Fruit fly (Drosophila melanogaster) whole organism, embryonic: Measurements from ENCODE around the gene SmydA-9.
A peak's percentile ranks its signal among the peaks of the same experiment; 100 is the strongest.

Experiments
- Ada2b ChIP-seq: fragments of 200-800 bp; sonication (Bioruptor generic); IDR thresholded peaks from 2 replicates; pipeline ENCODE4 v1.3.6; 2022; ENCODE audit warnings: missing biosample characterization, missing genetic modification characterization
- Blimp-1 ChIP-seq: fragments of 200-800 bp; sonication (Bioruptor generic); optimal IDR thresholded peaks from 3 replicates; lab custom pipeline; 2018; ENCODE audit warnings: missing biosample characterization, missing genetic modification characterization, mild to moderate bottlenecking, moderate library complexity, missing genetic modification reagents
- BtbVII ChIP-seq: fragments of 200-800 bp; sonication (Bioruptor generic); optimal IDR thresholded peaks from 3 replicates; lab custom pipeline; 2017; ENCODE audit warnings: missing biosample characterization, mild to moderate bottlenecking, missing genetic modification characterization
- C15 ChIP-seq: fragments of 200-800 bp; sonication (Bioruptor generic); IDR thresholded peaks from 3 replicates; pipeline ENCODE4 v1.3.6; 2022; ENCODE audit warnings: missing biosample characterization, missing genetic modification characterization
- CG10267 ChIP-seq: fragments of 200-800 bp; sonication (Bioruptor generic); optimal IDR thresholded peaks from 2 replicates; lab custom pipeline; 2018; ENCODE audit warnings: missing biosample characterization, mild to moderate bottlenecking, missing genetic modification characterization, moderate library complexity
- CG10321 ChIP-seq: fragments of 200-800 bp; sonication (Bioruptor generic); IDR thresholded peaks from 2 replicates; pipeline ENCODE4 v1.3.6; 2022; ENCODE audit warnings: missing biosample characterization, missing genetic modification characterization
- CG10366 ChIP-seq: fragments of 200-800 bp; sonication (Bioruptor generic); IDR thresholded peaks from 2 replicates; pipeline ENCODE4 v1.3.6; 2022; ENCODE audit warnings: missing biosample characterization, missing genetic modification characterization
- CG10462 ChIP-seq: fragments of 200-800 bp; sonication (Bioruptor generic); optimal IDR thresholded peaks from 2 replicates; lab custom pipeline; 2016; ENCODE audit warnings: missing biosample characterization, missing genetic modification characterization
- CG10543 ChIP-seq: fragments of 200-800 bp; sonication (Bioruptor generic); optimal IDR thresholded peaks from 3 replicates; lab custom pipeline; 2017; ENCODE audit warnings: missing biosample characterization, mild to moderate bottlenecking, missing genetic modification characterization, moderate library complexity
- CG11247 ChIP-seq: fragments of 200-800 bp; sonication (Bioruptor generic); IDR thresholded peaks from 2 replicates; pipeline ENCODE4 v1.3.6; 2022; ENCODE audit warnings: missing biosample characterization, missing genetic modification characterization
- CG12219 ChIP-seq: fragments of 200-800 bp; sonication (Bioruptor generic); optimal IDR thresholded peaks from 3 replicates; lab custom pipeline; 2018; ENCODE audit warnings: missing biosample characterization, mild to moderate bottlenecking, missing genetic modification characterization
- CG12659 ChIP-seq: fragments of 200-800 bp; sonication (Bioruptor generic); optimal IDR thresholded peaks from 3 replicates; lab custom pipeline; 2017; ENCODE audit warnings: mild to moderate bottlenecking, missing biosample characterization, missing genetic modification reagents, missing genetic modification characterization
- CG17186 ChIP-seq: fragments of 200-800 bp; sonication (Bioruptor generic); optimal IDR thresholded peaks from 3 replicates; lab custom pipeline; 2017; ENCODE audit warnings: missing biosample characterization, missing genetic modification reagents, missing genetic modification characterization
- CG18262 ChIP-seq: fragments of 200-800 bp; optimal IDR thresholded peaks from 3 replicates; lab custom pipeline; 2019; ENCODE audit warnings: missing biosample characterization, mild to moderate bottlenecking, missing genetic modification characterization, moderate library complexity
- CG31388 ChIP-seq: fragments of 200-800 bp; sonication (Bioruptor generic); optimal IDR thresholded peaks from 2 replicates; lab custom pipeline; 2016; ENCODE audit warnings: missing biosample characterization, missing genetic modification characterization
- CG32772 ChIP-seq: fragments of 200-800 bp; sonication (Bioruptor generic); IDR thresholded peaks from 2 replicates; pipeline ENCODE4 v1.3.6; 2022; ENCODE audit warnings: missing biosample characterization, missing genetic modification characterization
- CG34376 ChIP-seq: fragments of 200-800 bp; sonication (Bioruptor generic); optimal IDR thresholded peaks from 2 replicates; lab custom pipeline; 2018; ENCODE audit warnings: missing biosample characterization, mild to moderate bottlenecking, missing genetic modification characterization
- CG6689 ChIP-seq: fragments of 200-800 bp; sonication (Bioruptor generic); IDR thresholded peaks from 2 replicates; pipeline ENCODE4 v1.3.6; 2022; ENCODE audit warnings: missing biosample characterization, missing genetic modification characterization
- CG7928 ChIP-seq: fragments of 200-800 bp; sonication (Bioruptor generic); optimal IDR thresholded peaks from 2 replicates; lab custom pipeline; 2017; ENCODE audit warnings: missing biosample characterization, mild to moderate bottlenecking, missing genetic modification characterization
- CG7987 ChIP-seq: fragments of 200-800 bp; sonication (Bioruptor generic); optimal IDR thresholded peaks from 2 replicates; lab custom pipeline; 2018; ENCODE audit warnings: missing biosample characterization, mild to moderate bottlenecking, missing genetic modification characterization, moderate library complexity
- CG8359 ChIP-seq: fragments of 200-800 bp; sonication (Bioruptor generic); optimal IDR thresholded peaks from 2 replicates; lab custom pipeline; 2017; ENCODE audit warnings: missing biosample characterization, mild to moderate bottlenecking, missing genetic modification characterization, borderline replicate concordance
- CG9609 ChIP-seq: fragments of 200-800 bp; sonication (Bioruptor generic); optimal IDR thresholded peaks from 3 replicates; lab custom pipeline; 2016; ENCODE audit warnings: missing biosample characterization, missing genetic modification characterization
- Camta ChIP-seq: fragments of 200-800 bp; sonication (Bioruptor generic); optimal IDR thresholded peaks from 2 replicates; lab custom pipeline; 2016; ENCODE audit warnings: missing biosample characterization, missing genetic modification characterization
- Dfd ChIP-seq, 2 experiments: fragments of >200 bp; optimal IDR thresholded peaks; 2 replicates each; lab custom pipeline; 2017; ENCODE audit warnings: missing biosample characterization in 2 of 2, missing genetic modification characterization in 2 of 2
- Gug ChIP-seq: fragments of 200-800 bp; sonication (Bioruptor generic); IDR thresholded peaks from 4 replicates; pipeline ENCODE4 v1.3.6; 2022; ENCODE audit warnings: missing biosample characterization, missing genetic modification characterization
- HHEX ChIP-seq: fragments of 200-800 bp; sonication (Bioruptor generic); optimal IDR thresholded peaks from 3 replicates; lab custom pipeline; 2017; ENCODE audit warnings: missing biosample characterization, mild to moderate bottlenecking, missing genetic modification characterization, missing genetic modification reagents
- Lhr ChIP-seq: fragments of 200-800 bp; sonication (Bioruptor generic); optimal IDR thresholded peaks from 3 replicates; lab custom pipeline; 2017; ENCODE audit warnings: mild to moderate bottlenecking, missing biosample characterization, missing genetic modification reagents, missing genetic modification characterization
- Mrtf ChIP-seq: fragments of 200-800 bp; sonication (Bioruptor generic); IDR thresholded peaks from 3 replicates; pipeline ENCODE4 v1.3.6; 2022; ENCODE audit warnings: missing biosample characterization, missing genetic modification characterization
- Myb ChIP-seq: fragments of 200-800 bp; sonication (Bioruptor generic); optimal IDR thresholded peaks from 2 replicates; lab custom pipeline; 2016; ENCODE audit warnings: missing biosample characterization, missing genetic modification characterization
- Nf-YB ChIP-seq: fragments of 200-800 bp; sonication (Bioruptor generic); optimal IDR thresholded peaks from 3 replicates; lab custom pipeline; 2019; ENCODE audit warnings: missing biosample characterization, mild to moderate bottlenecking, missing genetic modification characterization, moderate library complexity
- Rx ChIP-seq: fragments of 200-800 bp; sonication (Bioruptor generic); IDR thresholded peaks from 2 replicates; pipeline ENCODE4 v1.3.6; 2022; ENCODE audit warnings: missing biosample characterization, missing genetic modification characterization
- Six4 ChIP-seq: fragments of 200-800 bp; sonication (Bioruptor generic); optimal IDR thresholded peaks from 2 replicates; lab custom pipeline; 2016; ENCODE audit warnings: missing biosample characterization, missing genetic modification characterization
- Ssrp ChIP-seq: fragments of 200-800 bp; sonication (Bioruptor generic); optimal IDR thresholded peaks from 2 replicates; lab custom pipeline; 2018; ENCODE audit warnings: missing biosample characterization, mild to moderate bottlenecking, missing genetic modification characterization, moderate library complexity
- disco-r ChIP-seq: fragments of 200-800 bp; sonication (Bioruptor generic); optimal IDR thresholded peaks from 2 replicates; lab custom pipeline; 2016; ENCODE audit warnings: missing biosample characterization, missing genetic modification characterization
- fru ChIP-seq: fragments of >200 bp; optimal IDR thresholded peaks from 2 replicates; lab custom pipeline; 2017
- grau ChIP-seq: fragments of 200-800 bp; optimal IDR thresholded peaks from 3 replicates; lab custom pipeline; 2019; ENCODE audit warnings: missing biosample characterization, mild to moderate bottlenecking, missing genetic modification characterization, moderate library complexity
- gsb ChIP-seq: fragments of 200-800 bp; sonication (Bioruptor generic); IDR thresholded peaks from 2 replicates; pipeline ENCODE4 v1.3.6; 2022; ENCODE audit warnings: missing biosample characterization, missing genetic modification characterization
- jigr1 ChIP-seq: fragments of 200-800 bp; sonication (Bioruptor generic); IDR thresholded peaks from 3 replicates; pipeline ENCODE4 v1.3.6; 2022; ENCODE audit warnings: missing biosample characterization, missing genetic modification characterization
- jing ChIP-seq: fragments of 200-800 bp; sonication (Bioruptor generic); optimal IDR thresholded peaks from 2 replicates; lab custom pipeline; 2018; ENCODE audit warnings: missing biosample characterization, mild to moderate bottlenecking, missing genetic modification characterization
- kay ChIP-seq: fragments of 200-800 bp; sonication (Bioruptor generic); optimal IDR thresholded peaks from 2 replicates; lab custom pipeline; 2016; ENCODE audit warnings: missing biosample characterization, missing genetic modification characterization
- klu ChIP-seq: fragments of 200-800 bp; sonication (Bioruptor generic); IDR thresholded peaks from 2 replicates; pipeline ENCODE4 v1.3.6; 2022; ENCODE audit warnings: missing biosample characterization, missing genetic modification characterization
- org-1 ChIP-seq: fragments of 200-800 bp; sonication (Bioruptor generic); optimal IDR thresholded peaks from 2 replicates; lab custom pipeline; 2017; ENCODE audit warnings: missing biosample characterization, missing genetic modification characterization
- pho ChIP-seq: fragments of 200-800 bp; sonication (Bioruptor generic); optimal IDR thresholded peaks from 2 replicates; lab custom pipeline; 2016; ENCODE audit warnings: missing biosample characterization, missing genetic modification characterization
- phol ChIP-seq: fragments of 200-800 bp; sonication (Bioruptor generic); optimal IDR thresholded peaks from 3 replicates; lab custom pipeline; 2018; ENCODE audit warnings: missing biosample characterization, mild to moderate bottlenecking, missing genetic modification characterization, moderate library complexity
- pros ChIP-seq: fragments of 200-800 bp; sonication (Bioruptor generic); optimal IDR thresholded peaks from 3 replicates; lab custom pipeline; 2019; ENCODE audit warnings: missing biosample characterization, mild to moderate bottlenecking, missing genetic modification characterization, moderate library complexity
- stc ChIP-seq: fragments of 200-800 bp; sonication (Bioruptor generic); IDR thresholded peaks from 2 replicates; pipeline ENCODE4 v1.3.6; 2022; ENCODE audit warnings: missing biosample characterization, missing genetic modification characterization
- tgo ChIP-seq: fragments of 200-800 bp; sonication (Bioruptor generic); IDR thresholded peaks from 3 replicates; pipeline ENCODE4 v1.3.6; 2022; ENCODE audit warnings: missing biosample characterization, missing genetic modification characterization
- tna ChIP-seq: fragments of 200-800 bp; sonication (Bioruptor generic); IDR thresholded peaks from 2 replicates; pipeline ENCODE4 v1.3.6; 2022; ENCODE audit warnings: missing biosample characterization, missing genetic modification characterization; ENCODE audit not compliant: partially characterized antibody
- toy ChIP-seq: fragments of 200-800 bp; sonication (Bioruptor generic); IDR thresholded peaks from 2 replicates; pipeline ENCODE4 v1.3.6; 2022; ENCODE audit warnings: missing biosample characterization, missing genetic modification characterization
- usp ChIP-seq: fragments of >200 bp; optimal IDR thresholded peaks from 2 replicates; lab custom pipeline; 2017; ENCODE audit warnings: missing biosample characterization, missing genetic modification characterization
- wek ChIP-seq: fragments of 200-800 bp; sonication (Bioruptor generic); optimal IDR thresholded peaks from 3 replicates; lab custom pipeline; 2018; ENCODE audit warnings: missing biosample characterization, mild to moderate bottlenecking, missing genetic modification characterization, moderate library complexity

SmydA-9 gene

DNA sequence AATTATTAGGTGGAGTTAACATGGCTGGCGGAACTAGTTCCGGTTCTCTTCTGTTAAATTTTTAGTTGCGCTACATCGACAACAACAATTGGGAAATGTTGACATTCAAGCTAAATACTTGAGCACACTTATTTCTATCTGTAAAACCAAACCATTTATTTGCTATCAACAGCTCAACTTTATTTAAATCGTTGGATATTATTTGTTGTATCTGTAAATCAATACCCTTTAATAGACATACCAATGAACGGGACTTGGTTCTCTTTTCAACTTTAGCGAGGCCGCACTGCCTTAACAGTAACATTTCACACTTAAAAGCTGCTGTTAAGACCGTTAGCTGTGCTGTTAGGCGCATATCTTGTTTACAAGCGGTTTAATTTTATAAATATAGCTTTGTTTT is 17.1 kb downstream of the SmydA-9 start, which contains the start of gene CG12106 (continued):
- TF ChIP-seq klu (GFP tag; lab: Robert Waterston, UW) (no peak), org-1 (no peak), CG17186 (GFP tag; lab: Kevin White, UChicago) (peak; percentile 99), fru (lab: Kevin White, UChicago) (no peak), Rx (GFP tag; lab: Robert Waterston, UW) (0 out of 2 replicates have a peak, but pooled peaks have one; percentile 37), CG10321 (GFP tag; lab: Robert Waterston, UW) (no peak), Gug (GFP tag; lab: Robert Waterston, UW) (peak; percentile 35; the same call in 1 of the 4 replicates), Ada2b (0 out of 2 replicates have a peak, but pooled peaks have one; percentile 30), CG12659 (GFP tag; lab: Kevin White, UChicago) (peak; percentile 48), Six4 (GFP tag; lab: Kevin White, UChicago) (no peak), CG12219 (peak; percentile 1), grau (tag; lab: Kevin White, UChicago) (peak; percentile 98), jing (GFP tag; lab: Kevin White, UChicago) (peak; percentile 14), Nf-YB (no peak), BtbVII (no peak), CG6689 (GFP tag; lab: Robert Waterston, UW) (peak; percentile 28; the same call in 1 of the 2 replicates), CG9609 (GFP tag; lab: Kevin White, UChicago) (peak; percentile 32), CG34376 (peak; percentile 25), stc (GFP tag; lab: Robert Waterston, UW) (no peak), pho (no peak), Mrtf (GFP tag; lab: Robert Waterston, UW) (peak; percentile 24; the same call in 1 of the 3 replicates), Blimp-1 (GFP tag; lab: Kevin White, UChicago) (no peak), Lhr (no peak), C15 (GFP tag; lab: Robert Waterston, UW) (no peak), kay (no peak), CG31388 (no peak), CG7987 (GFP tag; lab: Kevin White, UChicago) (no peak), CG10462 (no peak), tna (GFP tag; lab: Robert Waterston, UW) (no peak), CG18262 (tag; lab: Kevin White, UChicago) (peak; percentile 36), CG8359 (GFP tag; lab: Kevin White, UChicago) (no peak), CG10366 (peak; percentile 36; the same call in 1 of the 2 replicates), Ssrp (tag; lab: Kevin White, UChicago) (no peak), disco-r (GFP tag; lab: Kevin White, UChicago) (no peak), phol (tag; lab: Kevin White, UChicago) (peak; percentile 50), HHEX (no peak), usp (no peak), Myb (GFP tag; lab: Kevin White, UChicago) (peak; percentile 44), pros (GFP tag; lab: Kevin White, UChicago) (no peak), CG10543 (GFP tag; lab: Kevin White, UChicago) (peak; percentile 32), CG7928 (GFP tag; lab: Kevin White, UChicago) (no peak), Camta (no peak), wek (no peak), CG10267 (tag; lab: Kevin White, UChicago) (peak; percentile 14), CG32772 (GFP tag; lab: Robert Waterston, UW) (no peak), CG11247 (no peak), gsb (GFP tag; lab: Robert Waterston, UW) (0 out of 2 replicates have a peak, but pooled peaks have one; percentile 20), jigr1 (no peak), toy (GFP tag; lab: Robert Waterston, UW) (no peak), tgo (GFP tag; lab: Robert Waterston, UW) (peak; percentile 62; the same call in 2 of the 3 replicates), Dfd (GFP tag; optimal IDR thresholded peaks at IDR 0.05; lab: Kevin White, UChicago) (no peak)
